Fruit fly (Drosophila melanogaster) whole organism, wandering third instar larva: ENCODE results near the gene Kaz.

Experiments
- Hr78 ChIP-seq: fragments of >200 bp; optimal IDR thresholded peaks from 2 replicates; lab custom pipeline; 2017; ENCODE audit warnings: missing biosample characterization, missing genetic modification characterization
- woc ChIP-seq: sonication (Bioruptor generic); optimal IDR thresholded peaks from 2 replicates; lab custom pipeline; 2016; ENCODE audit warnings: missing biosample characterization, mild to moderate bottlenecking, missing genetic modification characterization

DNA sequence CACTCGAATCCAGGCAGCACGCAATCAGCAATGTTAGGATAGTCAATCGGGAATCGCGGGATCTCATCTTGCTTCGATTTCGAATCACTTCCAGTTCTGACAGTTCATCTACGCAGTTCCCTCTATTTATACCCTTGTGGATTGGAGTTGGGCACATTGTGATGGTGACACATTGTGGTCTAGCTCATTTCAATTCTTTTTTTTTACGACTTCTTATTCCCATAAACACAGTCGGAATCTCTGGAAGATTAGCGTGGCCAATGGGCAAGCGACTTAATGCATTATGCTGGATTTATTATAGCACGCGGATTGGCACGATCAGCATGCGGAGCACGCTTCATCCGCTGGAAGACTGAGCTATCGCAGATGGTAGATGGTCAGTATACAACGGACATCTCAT, 32.3 kb upstream of the Kaz start, which contains the start of gene CG13640:
- TF ChIP-seq Hr78 (GFP tag; lab: Kevin White, UChicago): no peak
- TF ChIP-seq woc: no peak
